Fruit fly (Drosophila melanogaster): Measurements from ENCODE around the gene Alp5.

DNA sequence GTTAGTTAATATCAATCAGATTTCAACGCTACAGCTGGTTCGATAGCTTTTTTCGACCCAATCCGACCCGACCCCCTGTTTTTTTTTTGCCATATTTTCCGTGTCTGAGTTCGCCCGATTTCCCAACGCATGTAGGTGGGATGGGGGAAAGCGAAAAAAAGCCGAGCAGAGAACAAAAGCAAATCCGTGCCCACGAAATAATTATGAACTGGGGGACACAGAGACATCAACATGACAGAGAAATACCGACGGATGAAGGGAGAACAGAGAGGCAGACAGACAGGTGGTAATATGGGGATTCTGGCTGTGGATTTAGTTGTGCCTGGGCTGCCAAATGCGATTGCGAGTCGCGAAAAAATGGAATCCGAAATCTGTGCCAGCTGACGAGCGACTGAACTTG, 17.7 kb downstream of the Alp5 start:
- TF ChIP-seq CTCF (optimal IDR thresholded peaks at IDR 0.05), result no peak
- TF ChIP-seq CG8478 (optimal IDR thresholded peaks at IDR 0.05), result no peak

Data from S2 (cell line).